Fruit fly (Drosophila melanogaster) whole organism, adult: ENCODE data around the gene CG32816.

Source experiments
- CG11617 ChIP-seq: fragments of 200-800 bp; sonication (Bioruptor generic); optimal IDR thresholded peaks from 2 replicates; lab custom pipeline; 2017; ENCODE audit warnings: mild to moderate bottlenecking, missing biosample characterization, missing genetic modification reagents, missing genetic modification characterization
- CG12768 ChIP-seq: fragments of 200-800 bp; sonication (Bioruptor generic); optimal IDR thresholded peaks from 2 replicates; lab custom pipeline; 2017; ENCODE audit warnings: missing biosample characterization, missing genetic modification characterization, mild to moderate bottlenecking, moderate library complexity, missing genetic modification reagents
- CG14711 ChIP-seq: fragments of 200-800 bp; sonication (Bioruptor generic); optimal IDR thresholded peaks from 2 replicates; lab custom pipeline; 2018; ENCODE audit warnings: missing biosample characterization, mild to moderate bottlenecking, missing genetic modification characterization, moderate library complexity
- CG1620 ChIP-seq: fragments of 200-800 bp; sonication (Bioruptor generic); optimal IDR thresholded peaks from 2 replicates; lab custom pipeline; 2016; ENCODE audit warnings: missing biosample characterization, missing genetic modification characterization
- CG33017 ChIP-seq: fragments of 200-800 bp; sonication (Bioruptor generic); optimal IDR thresholded peaks from 2 replicates; lab custom pipeline; 2018; ENCODE audit warnings: missing biosample characterization, mild to moderate bottlenecking, missing genetic modification characterization, moderate library complexity
- CG5204 ChIP-seq: fragments of 200-800 bp; sonication (Bioruptor generic); optimal IDR thresholded peaks from 2 replicates; lab custom pipeline; 2016; ENCODE audit warnings: missing biosample characterization, missing genetic modification characterization
- CG7045 ChIP-seq: fragments of 200-800 bp; sonication (Bioruptor generic); optimal IDR thresholded peaks from 2 replicates; lab custom pipeline; 2017; ENCODE audit warnings: missing biosample characterization, mild to moderate bottlenecking, missing genetic modification characterization
- CG7101 ChIP-seq: fragments of 200-800 bp; sonication (Bioruptor generic); optimal IDR thresholded peaks from 2 replicates; lab custom pipeline; 2018; ENCODE audit warnings: missing biosample characterization, mild to moderate bottlenecking, missing genetic modification characterization, moderate library complexity
- Clk ChIP-seq: fragments of 200-800 bp; sonication (Bioruptor generic); optimal IDR thresholded peaks from 2 replicates; lab custom pipeline; 2017; ENCODE audit warnings: missing biosample characterization, missing genetic modification characterization
- Crg-1 ChIP-seq: fragments of 200-800 bp; sonication (Bioruptor generic); optimal IDR thresholded peaks from 2 replicates; lab custom pipeline; 2016; ENCODE audit warnings: missing biosample characterization, missing genetic modification characterization
- Hr96 ChIP-seq: fragments of 200-800 bp; sonication (Bioruptor generic); optimal IDR thresholded peaks from 2 replicates; lab custom pipeline; 2016; ENCODE audit warnings: missing biosample characterization, missing genetic modification characterization
- Mnt ChIP-seq: fragments of 200-800 bp; sonication (Bioruptor generic); optimal IDR thresholded peaks from 2 replicates; lab custom pipeline; 2016; ENCODE audit warnings: missing biosample characterization, mild to moderate bottlenecking, missing genetic modification characterization
- bab1 ChIP-seq: fragments of 200-800 bp; sonication (Bioruptor generic); optimal IDR thresholded peaks from 3 replicates; lab custom pipeline; 2019; ENCODE audit warnings: missing biosample characterization, mild to moderate bottlenecking, missing genetic modification characterization, moderate library complexity
- cic ChIP-seq: fragments of 200-800 bp; sonication (Bioruptor generic); optimal IDR thresholded peaks from 2 replicates; lab custom pipeline; 2017; ENCODE audit warnings: missing biosample characterization, mild to moderate bottlenecking, missing genetic modification characterization, moderate library complexity
- cnc ChIP-seq, 2 experiments: fragments of >200 bp; optimal IDR thresholded peaks; 2 replicates each; lab custom pipeline; 2017
- kay ChIP-seq: fragments of 200-800 bp; sonication (Bioruptor generic); peaks from one replicate; lab custom pipeline; 2016; ENCODE audit warnings: missing biosample characterization, missing genetic modification characterization, borderline replicate concordance
- ovo ChIP-seq: fragments of 200-800 bp; sonication (Bioruptor generic); optimal IDR thresholded peaks from 2 replicates; lab custom pipeline; 2016; ENCODE audit warnings: missing biosample characterization, missing genetic modification characterization
- pad ChIP-seq: fragments of 200-800 bp; sonication (Bioruptor generic); optimal IDR thresholded peaks from 3 replicates; lab custom pipeline; 2017; ENCODE audit warnings: missing biosample characterization, missing genetic modification characterization, mild to moderate bottlenecking, moderate library complexity, missing genetic modification reagents
- tj ChIP-seq: fragments of 200-800 bp; sonication (Bioruptor generic); optimal IDR thresholded peaks from 3 replicates; lab custom pipeline; 2017; ENCODE audit warnings: missing biosample characterization, mild to moderate bottlenecking, missing genetic modification characterization, moderate library complexity
- toe ChIP-seq: fragments of 200-800 bp; sonication (Bioruptor generic); optimal IDR thresholded peaks from 2 replicates; lab custom pipeline; 2016; ENCODE audit warnings: missing biosample characterization, missing genetic modification characterization

CG32816 gene

DNA sequence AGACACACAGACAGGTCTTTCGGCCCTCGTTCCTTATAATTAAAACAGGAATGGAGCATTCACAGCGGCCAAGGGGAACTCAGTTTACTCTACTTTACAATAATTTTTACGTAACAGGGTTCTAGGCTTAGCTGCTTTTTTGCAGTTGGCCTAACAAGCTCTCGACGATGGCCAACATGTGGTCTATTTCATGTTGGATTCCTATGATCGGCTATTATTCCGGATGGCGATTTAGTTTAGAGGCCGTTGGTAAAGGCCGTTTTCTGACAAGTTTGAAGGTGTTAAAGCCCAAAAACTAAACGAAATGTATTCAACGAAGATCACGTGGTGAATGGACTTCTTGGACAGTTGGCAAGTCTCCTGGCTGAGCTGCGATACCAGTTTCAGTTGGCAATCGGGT lies 24.5 kb downstream of the CG32816 start:
- TF ChIP-seq CG1620 (GFP tag; lab: Kevin White, UChicago) (no peak), Hr96 (no peak), CG7045 (GFP tag; lab: Kevin White, UChicago) (no peak), ovo (GFP tag; lab: Kevin White, UChicago) (no peak), kay (GFP tag; lab: Kevin White, UChicago) (no peak), CG11617 (GFP tag; lab: Kevin White, UChicago) (no peak), tj (no peak), pad (no peak), CG5204 (GFP tag; lab: Kevin White, UChicago) (no peak), CG33017 (tag; lab: Kevin White, UChicago) (no peak), CG7101 (no peak), CG14711 (no peak), cic (GFP tag; lab: Kevin White, UChicago) (no peak), Crg-1 (GFP tag; lab: Kevin White, UChicago) (no peak), cnc (optimal IDR thresholded peaks at IDR 0.05; lab: Kevin White, UChicago) (no peak), toe (no peak), Mnt (GFP tag; lab: Kevin White, UChicago) (no peak), bab1 (no peak)

DNA sequence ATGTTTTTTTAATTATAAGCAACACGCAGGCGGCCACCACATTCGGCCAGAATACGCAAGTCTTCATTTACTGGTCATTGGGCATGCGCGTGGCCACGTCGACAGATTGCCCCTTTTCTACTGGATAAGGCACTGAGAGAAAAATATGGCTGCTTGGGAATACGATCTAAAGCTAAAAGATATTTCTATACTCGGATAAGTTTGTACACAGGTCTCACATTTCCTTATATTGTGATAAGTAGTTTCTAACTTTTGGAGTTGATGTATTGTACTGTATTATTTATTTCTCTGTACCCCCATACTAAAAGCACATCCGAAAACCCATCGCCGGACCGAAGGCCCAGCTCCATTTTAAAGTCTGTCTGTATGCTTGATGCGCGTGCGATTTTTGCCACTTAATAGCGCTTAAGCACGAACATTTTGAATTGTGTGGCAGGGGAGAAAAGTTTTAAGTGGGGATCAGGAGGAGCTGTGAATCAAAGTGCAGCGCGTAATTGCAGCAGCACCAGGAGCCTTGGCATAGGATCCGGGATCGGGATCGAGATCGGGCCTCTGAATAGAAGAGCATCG lies 26.5 kb downstream of the CG32816 start:
- TF ChIP-seq cic (GFP tag; lab: Kevin White, UChicago) (no peak), CG11617 (GFP tag; lab: Kevin White, UChicago) (no peak), tj (no peak)

DNA sequence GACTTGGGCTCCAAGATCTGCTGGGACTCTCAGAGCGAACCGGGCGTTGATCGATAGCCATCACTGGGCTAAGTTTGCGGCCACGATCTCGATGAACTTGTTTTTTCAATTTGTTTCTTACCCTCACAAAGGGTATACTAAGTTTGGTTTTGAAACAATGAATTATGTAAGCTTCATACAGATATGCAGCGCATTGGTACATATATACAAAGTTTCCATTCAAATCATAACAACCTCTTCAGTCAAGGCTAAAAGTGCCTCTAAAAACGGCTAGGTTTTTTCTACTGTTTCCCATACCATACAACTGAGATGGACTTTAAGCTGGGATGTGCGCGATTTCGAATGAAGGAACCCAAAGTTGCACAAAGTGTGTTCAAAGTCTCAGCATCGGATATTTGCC lies 29.2 kb downstream of the CG32816 start:
- no peak for TF ChIP-seq CG12768
- no peak for TF ChIP-seq Clk (GFP tag; lab: Kevin White, UChicago)
- no peak for TF ChIP-seq CG14711
- TF ChIP-seq tj: no peak
- no peak for TF ChIP-seq cic (GFP tag; lab: Kevin White, UChicago)
- no peak for TF ChIP-seq ovo (GFP tag; lab: Kevin White, UChicago)
- TF ChIP-seq pad: no peak
- TF ChIP-seq bab1: no peak
- TF ChIP-seq CG5204 (GFP tag; lab: Kevin White, UChicago): no peak
- TF ChIP-seq toe: no peak
- no peak for TF ChIP-seq CG7045 (GFP tag; lab: Kevin White, UChicago)

DNA sequence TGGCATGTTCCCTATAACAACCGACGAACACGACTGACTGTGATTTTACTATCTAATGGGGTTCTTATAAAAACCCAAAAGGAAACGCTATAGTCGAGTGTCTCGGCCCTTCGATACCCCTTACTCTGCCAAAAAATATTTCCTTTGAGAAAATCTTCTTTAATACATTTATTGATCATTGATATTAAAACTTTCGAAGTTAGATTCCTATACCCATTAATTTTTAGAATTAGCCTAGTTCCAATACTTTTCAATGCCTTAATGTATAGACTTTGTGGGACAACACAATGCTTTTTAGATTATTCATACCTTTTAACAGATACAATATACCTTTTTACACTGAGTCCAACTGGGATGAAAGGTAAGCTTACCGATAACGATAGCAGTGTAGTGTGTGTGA lies 33.1 kb downstream of the CG32816 start, which contains the start of gene Pgcl:
Pgcl (minus strand) TSS at position 45 of the 400 bp plus-strand sequence.
- no peak for TF ChIP-seq CG11617 (GFP tag; lab: Kevin White, UChicago)
- no peak for TF ChIP-seq CG12768
- no peak for TF ChIP-seq CG14711
- TF ChIP-seq bab1: no peak
- TF ChIP-seq toe: no peak
- TF ChIP-seq Hr96: no peak
- TF ChIP-seq cic (GFP tag; lab: Kevin White, UChicago): no peak
- TF ChIP-seq CG33017 (tag; lab: Kevin White, UChicago): no peak
- TF ChIP-seq cnc (optimal IDR thresholded peaks at IDR 0.05; lab: Kevin White, UChicago): no peak
- no peak for TF ChIP-seq kay (GFP tag; lab: Kevin White, UChicago)
- TF ChIP-seq tj: no peak
- no peak for TF ChIP-seq CG5204 (GFP tag; lab: Kevin White, UChicago)
- no peak for TF ChIP-seq Crg-1 (GFP tag; lab: Kevin White, UChicago)
- TF ChIP-seq pad: no peak

DNA sequence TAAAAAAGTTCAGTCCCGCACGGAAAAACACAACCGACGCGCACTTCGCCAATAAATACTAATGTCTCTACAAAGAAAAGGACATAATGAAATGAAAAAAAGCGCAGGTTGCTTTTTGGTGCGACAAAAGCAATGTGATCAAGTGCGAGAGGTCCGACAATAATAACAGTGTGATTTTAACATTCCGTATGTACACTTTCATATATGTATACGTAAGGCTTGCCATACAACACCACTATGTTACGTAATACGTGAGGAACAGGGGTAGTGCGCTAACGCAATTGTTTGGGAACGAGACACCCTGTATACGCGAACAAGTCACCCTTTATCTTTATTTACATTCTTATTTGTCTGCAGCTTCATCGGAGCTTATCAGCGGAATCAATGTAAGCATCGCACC lies 42.3 kb downstream of the CG32816 start:
- TF ChIP-seq CG7045 (GFP tag; lab: Kevin White, UChicago): no peak
- no peak for TF ChIP-seq Hr96
- TF ChIP-seq ovo (GFP tag; lab: Kevin White, UChicago): no peak

DNA sequence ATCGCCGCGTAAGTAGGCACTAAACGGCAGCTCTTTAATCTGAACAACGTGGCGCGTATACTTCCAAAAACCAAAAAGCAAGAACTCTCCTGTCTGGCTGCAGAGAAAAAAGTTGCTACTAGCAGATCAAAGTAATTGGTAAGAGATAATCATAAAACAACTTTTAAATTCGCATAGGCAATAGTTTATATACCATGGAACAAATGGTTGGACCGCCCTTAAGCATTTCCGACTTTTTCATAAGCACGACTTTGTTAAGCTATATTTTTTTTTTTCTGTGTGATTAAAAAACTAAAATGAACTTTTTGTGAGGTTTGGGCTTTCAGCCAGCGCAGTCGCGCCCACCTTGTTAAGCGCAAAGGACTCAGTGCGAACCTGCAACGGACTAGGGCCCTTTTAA lies 45.0 kb downstream of the CG32816 start:
- TF ChIP-seq Clk (GFP tag; lab: Kevin White, UChicago) (no peak), CG33017 (tag; lab: Kevin White, UChicago) (no peak), CG7045 (GFP tag; lab: Kevin White, UChicago) (no peak), Crg-1 (GFP tag; lab: Kevin White, UChicago) (no peak), CG1620 (GFP tag; lab: Kevin White, UChicago) (no peak)

DNA sequence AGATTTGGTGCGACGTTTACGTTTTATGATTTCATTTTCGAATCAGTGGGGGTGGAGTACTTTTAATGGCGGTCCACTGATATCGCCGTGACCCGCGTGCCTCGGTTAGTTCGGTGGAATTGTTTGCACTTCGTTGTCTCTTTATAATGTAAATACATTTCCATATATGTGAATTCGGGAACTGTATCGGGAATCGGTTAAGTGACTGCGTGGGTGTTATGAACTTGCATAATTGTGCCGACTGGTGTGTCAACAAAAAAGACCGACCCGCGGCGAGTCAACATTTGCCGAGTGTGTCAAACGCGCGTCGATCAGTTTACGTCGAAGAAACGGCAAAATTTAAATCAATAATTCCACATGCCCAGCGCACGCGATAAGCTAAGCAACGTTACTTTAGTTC lies 47.2 kb downstream of the CG32816 start:
- TF ChIP-seq kay (GFP tag; lab: Kevin White, UChicago): no peak
- no peak for TF ChIP-seq Mnt (GFP tag; lab: Kevin White, UChicago)
- no peak for TF ChIP-seq Crg-1 (GFP tag; lab: Kevin White, UChicago)
- no peak for TF ChIP-seq CG14711
- TF ChIP-seq bab1: no peak
- no peak for TF ChIP-seq CG7045 (GFP tag; lab: Kevin White, UChicago)
- no peak for TF ChIP-seq CG7101
- no peak for TF ChIP-seq CG5204 (GFP tag; lab: Kevin White, UChicago)
- TF ChIP-seq Clk (GFP tag; lab: Kevin White, UChicago): no peak
- no peak for TF ChIP-seq cnc (optimal IDR thresholded peaks at IDR 0.05; lab: Kevin White, UChicago)
- no peak for TF ChIP-seq Hr96
- TF ChIP-seq cic (GFP tag; lab: Kevin White, UChicago): no peak
- TF ChIP-seq CG12768: no peak
- TF ChIP-seq CG1620 (GFP tag; lab: Kevin White, UChicago): no peak
- no peak for TF ChIP-seq tj
